Worm (Caenorhabditis elegans) whole organism, young adult: ENCODE results near the gene pqn-36.

Source experiments
- K12H6.12 ChIP-seq: fragments of 200-800 bp; sonication (Bioruptor generic); optimal IDR thresholded peaks from 2 replicates; lab custom pipeline; 2018; ENCODE audit warnings: mild to moderate bottlenecking, missing genetic modification characterization, missing compliant biosample characterization
- ccch-3 ChIP-seq: fragments of 200-800 bp; sonication (Bioruptor generic); optimal IDR thresholded peaks from 2 replicates; lab custom pipeline; 2018; ENCODE audit warnings: mild to moderate bottlenecking, missing genetic modification characterization, missing compliant biosample characterization
- ceh-58 ChIP-seq: fragments of 200-800 bp; sonication (Bioruptor generic); IDR thresholded peaks from 2 replicates; pipeline ENCODE4 v1.3.6; 2022; ENCODE audit warnings: missing genetic modification characterization, missing compliant biosample characterization
- lsl-1 ChIP-seq: fragments of 200-800 bp; sonication (Bioruptor generic); optimal IDR thresholded peaks from 2 replicates; lab custom pipeline; 2018; ENCODE audit warnings: mild to moderate bottlenecking, missing genetic modification characterization, moderate library complexity, missing compliant biosample characterization
- lsy-27 ChIP-seq: sonication (generic microtip); optimal IDR thresholded peaks from 2 replicates; lab custom pipeline; 2017; ENCODE audit warnings: missing genetic modification characterization, mild to moderate bottlenecking, missing compliant biosample characterization, antibody characterized with exemption, missing genotype, borderline replicate concordance; ENCODE audit not compliant: insufficient read depth
- mxl-1 ChIP-seq: sonication (generic microtip); optimal IDR thresholded peaks from 2 replicates; lab custom pipeline; 2016; ENCODE audit warnings: missing genetic modification characterization, missing compliant biosample characterization
- snpc-1.3 ChIP-seq: sonication (generic microtip); optimal IDR thresholded peaks from 2 replicates; lab custom pipeline; 2017; ENCODE audit warnings: missing genetic modification characterization, mild to moderate bottlenecking, missing compliant biosample characterization, antibody characterized with exemption, moderate library complexity, missing genotype, missing genetic modification reagents; ENCODE audit not compliant: insufficient read depth
- snpc-4 ChIP-seq, 5 experiments: fragments of 150-350 bp in 1 of 5; sonication (generic microtip) in 4 of 5; optimal IDR thresholded peaks; 2 replicates each; lab custom pipeline; 2014 to 2018; ENCODE audit warnings: missing genetic modification characterization in 5 of 5, missing biosample characterization in 3 of 5, antibody characterized with exemption in 2 of 5, mild to moderate bottlenecking in 2 of 5, missing compliant biosample characterization in 2 of 5, missing genotype in 2 of 5, moderate library complexity in 2 of 5, missing genetic modification reagents in 1 of 5
- somi-1 ChIP-seq: fragments of 200-800 bp; sonication (Bioruptor generic); optimal IDR thresholded peaks from 2 replicates; lab custom pipeline; 2018; ENCODE audit warnings: mild to moderate bottlenecking, missing genetic modification characterization, missing compliant biosample characterization
- sptf-2 ChIP-seq: fragments of 200-800 bp; sonication (Bioruptor generic); optimal IDR thresholded peaks from 2 replicates; lab custom pipeline; 2018; ENCODE audit warnings: mild to moderate bottlenecking, missing genetic modification characterization, missing compliant biosample characterization
- unc-62 ChIP-seq: fragments of 150-350 bp; optimal IDR thresholded peaks from 2 replicates; lab custom pipeline; 2014; ENCODE audit warnings: missing biosample characterization, missing genetic modification reagents, missing genetic modification characterization
- ztf-28 ChIP-seq: fragments of 200-800 bp; sonication (Bioruptor generic); IDR thresholded peaks from 2 replicates; pipeline ENCODE4 v1.3.6; 2022; ENCODE audit warnings: missing genetic modification reagents, missing genetic modification characterization, missing compliant biosample characterization

- TF ChIP-seq mxl-1 (no peak), sptf-2 (no peak), ceh-58 (GFP tag; lab: Robert Waterston, UW) (no peak), snpc-4 (GFP tag; optimal IDR thresholded peaks at IDR 0.05; lab: Kevin White, UChicago) (no peak), snpc-4 (tag; optimal IDR thresholded peaks at IDR 0.05; lab: Kevin White, UChicago) (no peak), lsl-1 (no peak), K12H6.12 (tag; lab: Kevin White, UChicago) (no peak), ztf-28 (no peak), lsy-27 (tag; lab: Kevin White, UChicago) (no peak), unc-62 (GFP tag; lab: Kevin White, UChicago) (no peak), ccch-3 (GFP tag; lab: Kevin White, UChicago) (no peak), somi-1 (GFP tag; lab: Kevin White, UChicago) (no peak), snpc-1.3 (no peak)
These were observed 25.4 kb downstream of the pqn-36 start for ce11 chrX:15389853-15390252.
